Fruit fly (Drosophila melanogaster) whole organism: Measurements from ENCODE around the gene eEF1delta.

ENCODE experiments used
- CG8478 ChIP-seq: fragments of >200 bp; optimal IDR thresholded peaks from 2 replicates; lab custom pipeline; 2018; ENCODE audit warnings: inconsistent platforms
- Dll ChIP-seq: fragments of >200 bp; optimal IDR thresholded peaks from 2 replicates; lab custom pipeline; 2017
- EcR ChIP-seq, 2 experiments: fragments of >200 bp; optimal IDR thresholded peaks; 2 replicates each; lab custom pipeline; 2017; ENCODE audit warnings: missing biosample characterization in 2 of 2, missing genetic modification characterization in 2 of 2, missing genetic modification reagents in 2 of 2
- pan ChIP-seq: fragments of >200 bp; optimal IDR thresholded peaks from 2 replicates; lab custom pipeline; 2017
- psq ChIP-seq: fragments of >200 bp; optimal IDR thresholded peaks from 2 replicates; lab custom pipeline; 2017
- usp ChIP-seq: fragments of >200 bp; optimal IDR thresholded peaks from 2 replicates; lab custom pipeline; 2017; ENCODE audit warnings: missing biosample characterization, missing genetic modification characterization, mixed read lengths

The eEF1delta gene

dm6 chr2L:10261774-10262173 is 29.5 kb downstream of the eEF1delta start:
- no peak for TF ChIP-seq Dll (lab: Kevin White, UChicago)
- no peak for TF ChIP-seq CG8478
- TF ChIP-seq EcR (GFP tag; optimal IDR thresholded peaks at IDR 0.05; lab: Kevin White, UChicago), result no peak
- no peak for TF ChIP-seq psq (lab: Kevin White, UChicago)
- no peak for TF ChIP-seq usp (GFP tag; lab: Kevin White, UChicago)

DNA sequence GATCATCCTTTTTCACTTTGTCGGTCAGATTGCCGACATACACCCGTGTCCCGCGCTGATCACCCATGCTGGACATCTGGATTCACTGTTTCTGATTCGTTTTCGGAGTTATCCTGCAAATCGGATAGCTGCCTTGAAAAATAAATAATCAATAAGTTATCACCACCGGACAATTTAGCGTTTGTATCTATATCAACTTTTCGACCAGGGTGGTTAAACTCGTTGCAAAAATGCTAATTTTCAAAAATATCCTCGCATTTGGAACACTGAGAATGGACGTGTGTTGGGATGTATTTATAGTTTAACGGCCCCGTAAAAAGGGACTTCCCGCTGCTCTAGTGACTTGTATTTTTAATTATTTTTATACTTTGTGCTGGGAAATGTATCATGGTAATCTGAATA is 31.0 kb downstream of the eEF1delta start, which contains the start of gene Rsf1:
Gene Rsf1 (minus strand): TSS at position 212 of the 402 bp plus-strand sequence.
- TF ChIP-seq usp (GFP tag; lab: Kevin White, UChicago) (no peak), pan (lab: Kevin White, UChicago) (no peak), Dll (lab: Kevin White, UChicago) (no peak), CG8478 (no peak), psq (lab: Kevin White, UChicago) (no peak), EcR (GFP tag; optimal IDR thresholded peaks at IDR 0.05; lab: Kevin White, UChicago) (no peak)

- TF ChIP-seq usp (GFP tag; lab: Kevin White, UChicago), result no peak
- no peak for TF ChIP-seq psq (lab: Kevin White, UChicago)
- TF ChIP-seq CG8478, result no peak
- TF ChIP-seq Dll (lab: Kevin White, UChicago), result no peak
- TF ChIP-seq pan (lab: Kevin White, UChicago), result no peak
- no peak for TF ChIP-seq EcR (GFP tag; optimal IDR thresholded peaks at IDR 0.05; lab: Kevin White, UChicago)
Observed at dm6 chr2L:10263830-10264634, 31.7 kb downstream of the eEF1delta start, which contains the start of gene REPTOR-BP. Gene REPTOR-BP, plus strand, starts transcription at chr2L:10264125.

dm6 chr2L:10265129-10265528 is 32.8 kb downstream of the eEF1delta start, which contains the start of gene Mob3:
Gene Mob3, plus strand, starts transcription at chr2L:10265336.
- TF ChIP-seq psq (lab: Kevin White, UChicago) (no peak), CG8478 (no peak), pan (lab: Kevin White, UChicago) (no peak), EcR (GFP tag; optimal IDR thresholded peaks at IDR 0.05; lab: Kevin White, UChicago) (no peak)

- TF ChIP-seq usp (GFP tag; lab: Kevin White, UChicago) (no peak), EcR (GFP tag; optimal IDR thresholded peaks at IDR 0.05; lab: Kevin White, UChicago) (no peak), CG8478 (no peak)
Observed at dm6 chr2L:10266511-10266910, 34.2 kb downstream of the eEF1delta start, which contains the start of gene CG4953. Gene CG4953, plus strand, starts transcription at chr2L:10266703.

dm6 chr2L:10268688-10269087 is 36.4 kb downstream of the eEF1delta start, which contains the start of gene CG4957:
Gene CG4957, plus strand, starts transcription at chr2L:10268872.
- no peak for TF ChIP-seq usp (GFP tag; lab: Kevin White, UChicago)
- no peak for TF ChIP-seq psq (lab: Kevin White, UChicago)

dm6 chr2L:10269854-10270253 is 37.5 kb downstream of the eEF1delta start, which contains the start of gene Mulk:
Gene Mulk, plus strand, starts transcription at chr2L:10270051.
- TF ChIP-seq Dll (lab: Kevin White, UChicago) (no peak), usp (GFP tag; lab: Kevin White, UChicago) (no peak), pan (lab: Kevin White, UChicago) (no peak), psq (lab: Kevin White, UChicago) (no peak), CG8478 (no peak), EcR (GFP tag; optimal IDR thresholded peaks at IDR 0.05; lab: Kevin White, UChicago) (no peak)

DNA sequence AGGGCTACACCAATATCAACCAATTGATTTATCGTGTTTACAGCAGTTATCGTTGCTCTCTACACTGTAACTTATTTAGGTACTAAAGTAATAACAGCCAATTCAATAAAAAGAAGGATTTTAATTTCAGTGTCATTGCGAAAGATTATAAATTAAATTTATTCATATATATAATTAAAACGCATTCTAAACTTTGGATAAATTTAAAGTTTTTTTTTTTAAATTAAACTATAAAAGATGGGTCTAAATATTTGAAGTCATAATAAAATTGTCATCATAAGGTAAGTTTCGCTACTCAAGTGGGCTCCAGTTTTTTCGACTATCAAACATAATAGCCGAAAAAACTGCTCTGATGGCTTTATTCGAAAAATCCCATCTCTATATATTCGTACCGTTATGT is 39.9 kb downstream of the eEF1delta start, which contains the start of gene trk:
Gene trk (minus strand): TSS at position 101 of the 400 bp plus-strand sequence.
- TF ChIP-seq psq (lab: Kevin White, UChicago) (no peak), Dll (lab: Kevin White, UChicago) (no peak), pan (lab: Kevin White, UChicago) (no peak), CG8478 (no peak), usp (GFP tag; lab: Kevin White, UChicago) (no peak)

dm6 chr2L:10276436-10276835 is 44.1 kb downstream of the eEF1delta start:
- no peak for TF ChIP-seq pan (lab: Kevin White, UChicago)
- no peak for TF ChIP-seq usp (GFP tag; lab: Kevin White, UChicago)
- no peak for TF ChIP-seq psq (lab: Kevin White, UChicago)
- TF ChIP-seq Dll (lab: Kevin White, UChicago), result no peak
- no peak for TF ChIP-seq CG8478
- TF ChIP-seq EcR (GFP tag; optimal IDR thresholded peaks at IDR 0.05; lab: Kevin White, UChicago), result no peak

dm6 chr2L:10276846-10277245 is 44.5 kb downstream of the eEF1delta start:
- TF ChIP-seq usp (GFP tag; lab: Kevin White, UChicago) (no peak), Dll (lab: Kevin White, UChicago) (no peak)

DNA sequence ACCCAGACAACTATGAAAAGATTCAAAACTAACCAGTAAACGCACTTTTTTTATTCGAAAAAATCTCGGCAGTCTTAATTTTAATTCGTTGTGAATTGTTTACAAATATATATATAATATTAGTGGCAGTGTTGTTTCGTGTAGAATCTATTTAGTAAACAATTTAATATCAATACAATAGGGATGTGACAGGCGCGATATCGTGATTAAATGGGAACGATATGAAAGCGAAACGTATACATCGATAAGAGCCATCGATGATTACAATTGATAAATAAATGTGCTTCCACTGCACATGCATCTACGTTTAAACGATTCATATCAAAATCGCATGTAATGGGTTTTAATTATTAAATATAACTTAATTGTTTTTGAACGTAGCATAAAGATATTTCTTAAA is 45.1 kb downstream of the eEF1delta start:
- TF ChIP-seq usp (GFP tag; lab: Kevin White, UChicago) (no peak), pan (lab: Kevin White, UChicago) (no peak), psq (lab: Kevin White, UChicago) (no peak), EcR (GFP tag; optimal IDR thresholded peaks at IDR 0.05; lab: Kevin White, UChicago) (no peak), CG8478 (no peak), Dll (lab: Kevin White, UChicago) (no peak)

DNA sequence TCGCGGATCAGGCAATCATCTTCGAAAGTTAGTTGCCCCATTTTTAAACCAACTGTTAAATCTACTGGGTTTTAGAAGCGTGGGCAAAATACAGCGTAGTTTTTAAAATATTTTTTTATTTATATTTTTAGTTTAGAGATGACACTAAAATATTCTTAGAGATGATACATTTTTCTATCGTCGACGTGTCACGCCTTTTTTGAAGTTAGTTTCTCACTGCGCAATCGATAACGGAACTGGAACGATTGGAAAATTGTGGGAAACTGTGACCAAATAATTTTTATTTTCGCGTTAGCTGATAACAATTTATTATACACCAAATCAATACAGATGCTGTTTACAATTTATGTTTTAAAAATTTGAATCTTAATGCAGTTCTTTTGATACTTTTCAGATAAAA is 46.4 kb downstream of the eEF1delta start, which contains the start of gene Utx:
Gene Utx (minus strand): TSS at position 154 of the 400 bp plus-strand sequence.
- TF ChIP-seq pan (lab: Kevin White, UChicago) (no peak), CG8478 (no peak), EcR (GFP tag; optimal IDR thresholded peaks at IDR 0.05; lab: Kevin White, UChicago) (no peak), psq (lab: Kevin White, UChicago) (no peak), usp (GFP tag; lab: Kevin White, UChicago) (no peak), Dll (lab: Kevin White, UChicago) (no peak)
